Fruit fly (Drosophila melanogaster) whole organism, prepupa: ENCODE results near the gene dtn.

Experiments used
- CG31627 ChIP-seq: fragments of 200-800 bp; sonication (Bioruptor generic); optimal IDR thresholded peaks from 3 replicates; lab custom pipeline; 2016; ENCODE audit warnings: missing biosample characterization, missing genetic modification characterization
- CG34406 ChIP-seq: fragments of 200-800 bp; sonication (Bioruptor generic); optimal IDR thresholded peaks from 3 replicates; lab custom pipeline; 2016; ENCODE audit warnings: missing biosample characterization, missing genetic modification characterization
- CG3919 ChIP-seq: fragments of 200-800 bp; sonication (Bioruptor generic); optimal IDR thresholded peaks from 3 replicates; lab custom pipeline; 2016; ENCODE audit warnings: missing biosample characterization, missing genetic modification characterization
- CG4318 ChIP-seq: fragments of 200-800 bp; sonication (Bioruptor generic); optimal IDR thresholded peaks from 3 replicates; lab custom pipeline; 2017; ENCODE audit warnings: missing biosample characterization, mild to moderate bottlenecking, missing genetic modification characterization
- CG6163 ChIP-seq: fragments of 200-800 bp; sonication (Bioruptor generic); IDR thresholded peaks from 3 replicates; pipeline ENCODE4 v1.3.6; 2022; ENCODE audit warnings: missing biosample characterization, missing genetic modification characterization
- CG6276 ChIP-seq: fragments of 200-800 bp; sonication (Bioruptor generic); optimal IDR thresholded peaks from 2 replicates; lab custom pipeline; 2017; ENCODE audit warnings: missing biosample characterization, mild to moderate bottlenecking, missing genetic modification characterization
- CG6792 ChIP-seq: fragments of 200-800 bp; sonication (Bioruptor generic); optimal IDR thresholded peaks from 3 replicates; lab custom pipeline; 2016; ENCODE audit warnings: missing biosample characterization, missing genetic modification characterization
- CG9139 ChIP-seq: fragments of 200-800 bp; sonication (Bioruptor generic); optimal IDR thresholded peaks from 3 replicates; lab custom pipeline; 2017; ENCODE audit warnings: missing biosample characterization, mild to moderate bottlenecking, missing genetic modification characterization
- Gug ChIP-seq: fragments of 200-800 bp; sonication (Bioruptor generic); IDR thresholded peaks from 2 replicates; pipeline ENCODE4 v1.3.6; 2022; ENCODE audit warnings: missing biosample characterization, missing genetic modification characterization
- Smox ChIP-seq: fragments of 200-800 bp; sonication (Bioruptor generic); optimal IDR thresholded peaks from 3 replicates; lab custom pipeline; 2016; ENCODE audit warnings: missing biosample characterization, missing genetic modification characterization
- Sox15 ChIP-seq: fragments of 200-800 bp; sonication (Bioruptor generic); optimal IDR thresholded peaks from 3 replicates; lab custom pipeline; 2016; ENCODE audit warnings: missing biosample characterization, missing genetic modification characterization
- cyc ChIP-seq: fragments of 200-800 bp; sonication (Bioruptor generic); optimal IDR thresholded peaks from 3 replicates; lab custom pipeline; 2016; ENCODE audit warnings: missing biosample characterization, missing genetic modification characterization
- fd85E ChIP-seq: fragments of 200-800 bp; sonication (Bioruptor generic); optimal IDR thresholded peaks from 3 replicates; lab custom pipeline; 2016; ENCODE audit warnings: missing biosample characterization, missing genetic modification characterization
- topi ChIP-seq: fragments of 200-800 bp; sonication (Bioruptor generic); optimal IDR thresholded peaks from 3 replicates; lab custom pipeline; 2016; ENCODE audit warnings: missing biosample characterization, missing genetic modification characterization

DNA sequence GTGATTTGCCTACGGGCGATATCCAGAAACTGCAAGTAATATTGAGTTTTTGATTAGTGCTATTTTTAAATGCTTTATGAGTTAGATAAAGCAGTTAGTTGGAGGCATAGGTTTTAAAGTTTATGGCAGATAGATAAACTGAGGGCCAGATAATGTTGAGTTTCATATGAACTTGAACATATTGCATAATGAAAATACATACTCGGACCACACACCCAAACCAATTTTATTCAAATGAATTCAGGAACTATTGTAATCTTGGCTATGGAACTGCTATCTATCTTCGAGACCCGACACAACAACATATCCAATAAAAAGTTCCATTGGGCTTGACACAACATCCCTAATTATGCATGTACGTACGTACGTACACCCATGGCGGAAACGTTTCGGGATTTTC, 34.2 kb downstream of the dtn start:
- TF ChIP-seq CG34406 (no peak), CG3919 (GFP tag; lab: Kevin White, UChicago) (no peak), cyc (GFP tag; lab: Kevin White, UChicago) (no peak), fd85E (no peak), CG4318 (no peak), CG9139 (GFP tag; lab: Kevin White, UChicago) (no peak), CG6792 (GFP tag; lab: Kevin White, UChicago) (no peak), Gug (no peak), Sox15 (GFP tag; lab: Kevin White, UChicago) (no peak), CG6276 (GFP tag; lab: Kevin White, UChicago) (no peak), Smox (GFP tag; lab: Kevin White, UChicago) (no peak), CG31627 (no peak), topi (GFP tag; lab: Kevin White, UChicago) (no peak), CG6163 (GFP tag; lab: Robert Waterston, UW) (no peak)
